Fruit fly (Drosophila melanogaster) whole organism, embryonic: ENCODE measurements around the gene CG46434.
A peak's percentile ranks its signal among the peaks of the same experiment; 100 is the strongest.

Experiments used
- ATbp ChIP-seq: fragments of 200-800 bp; sonication (Bioruptor generic); optimal IDR thresholded peaks from 2 replicates; lab custom pipeline; 2017; ENCODE audit warnings: missing biosample characterization, mild to moderate bottlenecking, missing genetic modification characterization, missing genetic modification reagents
- BEAF-32 ChIP-seq: fragments of 200-800 bp; sonication (Bioruptor generic); optimal IDR thresholded peaks from 3 replicates; lab custom pipeline; 2017; ENCODE audit warnings: missing biosample characterization, missing genetic modification characterization, mild to moderate bottlenecking, moderate library complexity, missing genetic modification reagents
- CG11398 ChIP-seq: fragments of 200-800 bp; sonication (Bioruptor generic); optimal IDR thresholded peaks from 2 replicates; lab custom pipeline; 2016; ENCODE audit warnings: missing biosample characterization, missing genetic modification characterization
- CG12942 ChIP-seq: fragments of 200-800 bp; sonication (Bioruptor generic); optimal IDR thresholded peaks from 3 replicates; lab custom pipeline; 2016; ENCODE audit warnings: missing biosample characterization, missing genetic modification characterization
- CG1529 ChIP-seq: fragments of 200-800 bp; sonication (Bioruptor generic); optimal IDR thresholded peaks from 3 replicates; lab custom pipeline; 2018; ENCODE audit warnings: missing biosample characterization, missing genetic modification characterization
- CG16779 ChIP-seq: fragments of 200-800 bp; sonication (Bioruptor generic); IDR thresholded peaks from 2 replicates; pipeline ENCODE4 v1.3.6; 2022; ENCODE audit warnings: missing biosample characterization, missing genetic modification characterization
- CG31224 ChIP-seq: fragments of 200-800 bp; sonication (Bioruptor generic); IDR thresholded peaks from 2 replicates; pipeline ENCODE4 v1.3.6; 2022; ENCODE audit warnings: missing biosample characterization, missing genetic modification characterization
- CG4404 ChIP-seq: fragments of 200-800 bp; sonication (Bioruptor generic); IDR thresholded peaks from 2 replicates; pipeline ENCODE4 v1.3.6; 2022; ENCODE audit warnings: missing biosample characterization, missing genetic modification characterization
- CG4424 ChIP-seq: fragments of 200-800 bp; sonication (Bioruptor generic); optimal IDR thresholded peaks from 3 replicates; lab custom pipeline; 2016; ENCODE audit warnings: missing biosample characterization, missing genetic modification characterization
- CG6654 ChIP-seq: fragments of 200-800 bp; sonication (Bioruptor generic); optimal IDR thresholded peaks from 2 replicates; lab custom pipeline; 2017; ENCODE audit warnings: missing biosample characterization, mild to moderate bottlenecking, missing genetic modification characterization
- CG8359 ChIP-seq: fragments of 200-800 bp; sonication (Bioruptor generic); optimal IDR thresholded peaks from 2 replicates; lab custom pipeline; 2017; ENCODE audit warnings: missing biosample characterization, mild to moderate bottlenecking, missing genetic modification characterization, borderline replicate concordance
- Drgx ChIP-seq: fragments of 200-800 bp; sonication (Bioruptor generic); IDR thresholded peaks from 2 replicates; pipeline ENCODE4 v1.3.6; 2022; ENCODE audit warnings: missing biosample characterization, missing genetic modification characterization
- Eip74EF ChIP-seq, 2 experiments: fragments of 200-800 bp in 1 of 2; fragments of >200 bp in 1 of 2; sonication (Bioruptor generic) in 1 of 2; optimal IDR thresholded peaks; 2 replicates each; lab custom pipeline; 2017 to 2019; ENCODE audit warnings: missing biosample characterization in 2 of 2, missing genetic modification characterization in 2 of 2, mild to moderate bottlenecking in 1 of 2, moderate library complexity in 1 of 2
- Ets65A ChIP-seq: fragments of 200-800 bp; sonication (Bioruptor generic); peaks from one replicate; lab custom pipeline; 2016; ENCODE audit warnings: missing biosample characterization, missing genetic modification characterization
- Hmr ChIP-seq: fragments of 200-800 bp; sonication (Bioruptor generic); optimal IDR thresholded peaks from 3 replicates; lab custom pipeline; 2017; ENCODE audit warnings: mild to moderate bottlenecking, missing biosample characterization, missing genetic modification reagents, missing genetic modification characterization
- Nf-YA ChIP-seq: fragments of 200-800 bp; sonication (Bioruptor generic); IDR thresholded peaks from 2 replicates; pipeline ENCODE4 v1.3.6; 2022; ENCODE audit warnings: missing biosample characterization, missing genetic modification characterization
- PHDP ChIP-seq: fragments of 200-800 bp; sonication (Bioruptor generic); optimal IDR thresholded peaks from 3 replicates; lab custom pipeline; 2018; ENCODE audit warnings: missing biosample characterization, mild to moderate bottlenecking, missing genetic modification characterization, moderate library complexity
- al ChIP-seq: fragments of 200-800 bp; sonication (Bioruptor generic); IDR thresholded peaks from 2 replicates; pipeline ENCODE4 v1.3.6; 2022; ENCODE audit warnings: missing biosample characterization, missing genetic modification characterization
- crc ChIP-seq: fragments of 200-800 bp; sonication (Bioruptor generic); optimal IDR thresholded peaks from 2 replicates; lab custom pipeline; 2016; ENCODE audit warnings: missing biosample characterization, missing genetic modification characterization
- disco-r ChIP-seq: fragments of 200-800 bp; sonication (Bioruptor generic); optimal IDR thresholded peaks from 2 replicates; lab custom pipeline; 2016; ENCODE audit warnings: missing biosample characterization, missing genetic modification characterization
- exex ChIP-seq: fragments of 200-800 bp; sonication (Bioruptor generic); optimal IDR thresholded peaks from 4 replicates; lab custom pipeline; 2018; ENCODE audit warnings: missing biosample characterization, mild to moderate bottlenecking, missing genetic modification characterization, moderate library complexity
- gt ChIP-seq: fragments of 200-800 bp; sonication (Bioruptor generic); IDR thresholded peaks from 2 replicates; pipeline ENCODE4 v1.3.6; 2022; ENCODE audit warnings: missing biosample characterization, missing genetic modification characterization
- nau ChIP-seq: fragments of 200-800 bp; sonication (Bioruptor generic); optimal IDR thresholded peaks from 3 replicates; lab custom pipeline; 2017; ENCODE audit warnings: missing biosample characterization, mild to moderate bottlenecking, missing genetic modification characterization, missing genetic modification reagents
- oc ChIP-seq: fragments of 200-800 bp; sonication (Bioruptor generic); optimal IDR thresholded peaks from 2 replicates; lab custom pipeline; 2018; ENCODE audit warnings: missing biosample characterization, mild to moderate bottlenecking, missing genetic modification characterization, moderate library complexity
- pho ChIP-seq: fragments of 200-800 bp; sonication (Bioruptor generic); optimal IDR thresholded peaks from 2 replicates; lab custom pipeline; 2016; ENCODE audit warnings: missing biosample characterization, missing genetic modification characterization
- rib ChIP-seq: fragments of 200-800 bp; sonication (Bioruptor generic); IDR thresholded peaks from 2 replicates; pipeline ENCODE4 v1.3.6; 2022; ENCODE audit warnings: missing biosample characterization, missing genetic modification characterization
- sd ChIP-seq: fragments of 200-800 bp; sonication (Bioruptor generic); optimal IDR thresholded peaks from 3 replicates; lab custom pipeline; 2018; ENCODE audit warnings: missing biosample characterization, mild to moderate bottlenecking, missing genetic modification characterization, moderate library complexity
- slou ChIP-seq: fragments of 200-800 bp; sonication (Bioruptor generic); optimal IDR thresholded peaks from 3 replicates; lab custom pipeline; 2016; ENCODE audit warnings: missing biosample characterization, missing genetic modification characterization
- trem ChIP-seq: fragments of 200-800 bp; optimal IDR thresholded peaks from 3 replicates; lab custom pipeline; 2019; ENCODE audit warnings: missing biosample characterization, mild to moderate bottlenecking, missing genetic modification characterization, moderate library complexity
- twi ChIP-seq: fragments of 200-800 bp; optimal IDR thresholded peaks from 2 replicates; lab custom pipeline; 2019; ENCODE audit warnings: missing biosample characterization, mild to moderate bottlenecking, missing genetic modification characterization, moderate library complexity
- z ChIP-seq: fragments of 200-800 bp; sonication (Bioruptor generic); IDR thresholded peaks from 3 replicates; pipeline ENCODE4 v1.3.6; 2022; ENCODE audit warnings: missing biosample characterization, missing genetic modification characterization
- zen ChIP-seq: fragments of 200-800 bp; sonication (Bioruptor generic); optimal IDR thresholded peaks from 3 replicates; lab custom pipeline; 2018; ENCODE audit warnings: missing biosample characterization, mild to moderate bottlenecking, missing genetic modification characterization, moderate library complexity
- zen2 ChIP-seq: fragments of 200-800 bp; sonication (Bioruptor generic); IDR thresholded peaks from 3 replicates; pipeline ENCODE4 v1.3.6; 2022; ENCODE audit warnings: missing biosample characterization, missing genetic modification characterization; ENCODE audit not compliant: partially characterized antibody

The CG46434 gene

dm6 chr3L:19532443-19532842, 11.6 kb downstream of the CG46434 start, which contains the start of gene Cpr76Bd:
Cpr76Bd (plus strand) TSS chr3L:19532743.
- TF ChIP-seq CG16779 (GFP tag; lab: Robert Waterston, UW) (0 out of 2 replicates have a peak, but pooled peaks have one; percentile 11), CG11398 (no peak)
- TF ChIP-seq, all 482 proteins: peak for 1

DNA sequence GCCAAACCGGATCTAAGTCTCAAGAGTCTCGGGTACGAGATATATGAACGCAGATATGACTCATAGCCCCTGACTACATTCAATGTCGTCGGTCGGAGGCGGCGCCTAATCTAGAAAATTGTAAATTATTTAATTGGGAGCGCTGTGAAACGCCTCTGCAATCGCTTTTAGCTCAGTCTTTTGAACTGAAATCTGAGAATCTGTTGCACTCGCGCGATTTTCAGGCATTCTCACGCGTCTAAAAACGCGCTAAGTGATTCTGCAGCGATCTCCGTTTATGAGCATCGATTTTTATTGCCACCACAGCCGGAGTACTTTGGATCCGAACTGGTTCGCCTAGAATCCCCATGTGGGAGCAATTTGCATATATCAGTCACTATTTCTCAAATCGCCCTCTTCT, 15.5 kb downstream of the CG46434 start:
- TF ChIP-seq CG8359 (GFP tag; lab: Kevin White, UChicago), result peak; percentile 91
- 0 out of 2 replicates have a peak, but pooled peaks have one; percentile 6 for TF ChIP-seq CG4404 (GFP tag; lab: Robert Waterston, UW)
- TF ChIP-seq PHDP, result no peak

DNA sequence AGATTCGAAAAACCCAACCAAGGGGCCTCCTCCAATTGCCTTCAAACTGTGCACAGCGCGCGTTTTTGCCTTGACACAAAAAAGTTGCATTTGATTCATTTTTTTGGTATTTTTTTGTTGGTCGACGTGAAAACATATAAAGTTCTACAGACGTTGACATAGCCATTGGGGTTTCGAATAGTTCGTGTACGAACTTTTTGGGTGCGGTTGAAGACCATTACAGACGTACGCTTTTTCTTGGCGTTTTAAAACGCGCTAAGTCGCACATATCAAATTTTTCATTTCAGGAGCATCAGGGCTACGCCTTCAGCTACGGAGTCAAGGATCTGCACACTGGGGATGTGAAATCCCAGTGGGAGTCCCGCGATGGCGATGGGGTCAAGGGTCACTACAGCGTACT, 18.3 kb downstream of the CG46434 start:
- TF ChIP-seq CG8359 (GFP tag; lab: Kevin White, UChicago) (peak; percentile 96), CG6654 (peak; percentile 54), zen (tag; lab: Kevin White, UChicago) (no peak)

- TF ChIP-seq z (GFP tag; lab: Robert Waterston, UW), result no peak
- TF ChIP-seq twi (tag; lab: Kevin White, UChicago), result no peak
- TF ChIP-seq CG4404 (GFP tag; lab: Robert Waterston, UW), result no peak
- no peak for TF ChIP-seq al (GFP tag; lab: Robert Waterston, UW)
- no peak for TF ChIP-seq CG4424 (GFP tag; lab: Kevin White, UChicago)
- TF ChIP-seq Eip74EF (GFP tag; optimal IDR thresholded peaks at IDR 0.05; lab: Kevin White, UChicago), result no peak
- no peak for TF ChIP-seq gt (GFP tag; lab: Robert Waterston, UW)
- no peak for TF ChIP-seq crc
- no peak for TF ChIP-seq disco-r (GFP tag; lab: Kevin White, UChicago)
- no peak for TF ChIP-seq CG31224 (GFP tag; lab: Robert Waterston, UW)
- TF ChIP-seq Nf-YA (GFP tag; lab: Robert Waterston, UW), result no peak
- no peak for TF ChIP-seq nau (GFP tag; lab: Kevin White, UChicago)
- TF ChIP-seq, all 482 proteins: peak for 0
Observed at dm6 chr3L:19524690-19525089, 19.3 kb downstream of the CG46434 start.

DNA sequence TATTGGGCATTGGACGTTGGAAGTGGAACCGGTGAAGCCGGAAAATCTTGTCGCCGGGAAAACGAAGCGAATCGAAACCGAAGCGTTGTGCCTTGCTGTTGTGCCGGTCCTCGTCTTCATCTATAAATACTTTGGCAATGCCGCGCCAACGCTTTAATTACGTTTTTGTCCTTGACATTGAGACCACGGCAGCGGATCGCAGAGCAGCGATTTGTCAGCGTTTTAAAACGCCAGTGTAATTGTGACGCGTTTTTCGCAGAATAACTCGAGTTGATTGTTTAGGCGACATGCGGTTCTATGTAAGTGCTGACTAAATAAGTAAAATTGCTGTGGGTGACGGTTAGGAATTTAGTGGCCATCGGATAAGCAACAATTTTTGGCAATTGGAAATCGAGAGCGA, 22.9 kb downstream of the CG46434 start:
- TF ChIP-seq trem (tag; lab: Kevin White, UChicago) (no peak), pho (GFP tag; lab: Kevin White, UChicago) (no peak), Hmr (GFP tag; lab: Kevin White, UChicago) (no peak), CG8359 (GFP tag; lab: Kevin White, UChicago) (peak; percentile 93), BEAF-32 (no peak)

DNA sequence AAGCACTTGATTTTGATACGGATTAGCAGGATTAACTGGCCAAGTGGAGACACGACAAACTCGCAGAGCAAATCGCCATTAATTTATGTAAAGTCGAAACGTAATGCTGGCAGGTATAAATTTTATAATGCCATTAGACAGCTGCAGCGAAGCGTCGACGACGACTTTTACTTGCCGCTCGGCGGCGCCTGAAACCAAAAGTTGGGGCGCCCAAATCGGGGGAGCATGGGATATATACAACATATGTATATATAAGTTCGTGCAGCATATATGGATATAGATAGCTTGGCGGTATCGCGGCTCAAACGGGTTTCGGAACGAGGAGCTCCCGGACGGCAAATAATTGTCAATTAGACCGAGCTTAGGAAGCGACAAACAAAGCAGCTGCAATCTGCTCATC, 23.4 kb downstream of the CG46434 start, which contains the start of gene Cpr76Bc:
Cpr76Bc (plus strand) TSS at position 301 of the 400 bp plus-strand sequence.
- TF ChIP-seq rib (GFP tag; lab: Robert Waterston, UW) (no peak), CG1529 (GFP tag; lab: Kevin White, UChicago) (no peak), Ets65A (GFP tag; lab: Kevin White, UChicago) (peak; percentile 26), oc (peak; percentile 12), slou (GFP tag; lab: Kevin White, UChicago) (no peak), exex (no peak), ATbp (GFP tag; lab: Kevin White, UChicago) (no peak), Eip74EF (GFP tag; optimal IDR thresholded peaks at IDR 0.05; lab: Kevin White, UChicago) (no peak), sd (tag; lab: Kevin White, UChicago) (no peak), zen2 (GFP tag; lab: Robert Waterston, UW) (no peak), CG12942 (no peak), Drgx (GFP tag; lab: Robert Waterston, UW) (0 out of 2 replicates have a peak, but pooled peaks have one; percentile 37)
